Worm (Caenorhabditis elegans) whole organism, L4 larva: ENCODE results near the gene mex-5.

Experiments
- D1046.2 ChIP-seq: fragments of 200-800 bp; sonication (Bioruptor generic); IDR thresholded peaks from 2 replicates; pipeline ENCODE4 v1.3.6; 2022; ENCODE audit warnings: missing genetic modification characterization, missing compliant biosample characterization
- F10B5.3 ChIP-seq: sonication (generic microtip); optimal IDR thresholded peaks from 2 replicates; lab custom pipeline; 2016; ENCODE audit warnings: mild to moderate bottlenecking, missing genetic modification characterization, missing compliant biosample characterization
- F26F4.8 ChIP-seq: fragments of 200-800 bp; sonication (Bioruptor generic); conservative IDR thresholded peaks from 2 replicates; pipeline ENCODE4 v1.3.6; 2022; ENCODE audit warnings: missing genetic modification characterization, missing compliant biosample characterization
- F44E2.7 ChIP-seq: fragments of 200-800 bp; sonication (Bioruptor generic); IDR thresholded peaks from 2 replicates; pipeline ENCODE4 v2.1.2; 2022; ENCODE audit warnings: missing genetic modification characterization, missing compliant biosample characterization
- Y48G9A.11 ChIP-seq: fragments of 200-800 bp; sonication (Bioruptor generic); IDR thresholded peaks from 2 replicates; pipeline ENCODE4 v1.3.6; 2022; ENCODE audit warnings: missing genetic modification reagents, missing genetic modification characterization, missing compliant biosample characterization
- Y5F2A.4 ChIP-seq: fragments of 200-800 bp; sonication (Bioruptor generic); optimal IDR thresholded peaks from 2 replicates; lab custom pipeline; 2018; ENCODE audit warnings: mild to moderate bottlenecking, missing genetic modification characterization, missing compliant biosample characterization
- ama-1 ChIP-seq: fragments of 150-350 bp; optimal IDR thresholded peaks from 2 replicates; lab custom pipeline; 2014; ENCODE audit warnings: inconsistent platforms, mixed read lengths
- ceh-44 ChIP-seq: fragments of 200-800 bp; sonication (Bioruptor generic); IDR thresholded peaks from 2 replicates; pipeline ENCODE4 v1.3.6; 2022; ENCODE audit warnings: missing genetic modification reagents, missing genetic modification characterization, missing compliant biosample characterization
- ceh-62 ChIP-seq: sonication (generic microtip); optimal IDR thresholded peaks from 2 replicates; lab custom pipeline; 2017; ENCODE audit warnings: missing biosample characterization, missing genetic modification characterization
- ces-1 ChIP-seq: fragments of 150-350 bp; sonication (generic microtip); optimal IDR thresholded peaks from 4 replicates; lab custom pipeline; 2014; ENCODE audit warnings: missing biosample characterization, missing genetic modification reagents, missing genetic modification characterization
- ctbp-1 ChIP-seq: fragments of 200-800 bp; sonication (Bioruptor generic); IDR thresholded peaks from 2 replicates; pipeline ENCODE4 v1.3.6; 2022; ENCODE audit warnings: missing genetic modification reagents, missing genetic modification characterization, missing compliant biosample characterization
- daf-8 ChIP-seq: fragments of 200-800 bp; sonication (Bioruptor generic); IDR thresholded peaks from 2 replicates; pipeline ENCODE4 v1.3.6; 2022; ENCODE audit warnings: missing genetic modification characterization, missing compliant biosample characterization
- dmd-6 ChIP-seq: fragments of 200-800 bp; sonication (Bioruptor generic); IDR thresholded peaks from 2 replicates; pipeline ENCODE4 v1.3.6; 2022; ENCODE audit warnings: missing genetic modification reagents, missing genetic modification characterization, missing compliant biosample characterization
- fkh-10 ChIP-seq: fragments of 150-350 bp; optimal IDR thresholded peaks from 2 replicates; lab custom pipeline; 2014; ENCODE audit warnings: missing biosample characterization, missing genetic modification reagents, missing genetic modification characterization
- fos-1 ChIP-seq: fragments of 150-350 bp; optimal IDR thresholded peaks from 2 replicates; lab custom pipeline; 2014; ENCODE audit warnings: missing biosample characterization, missing genetic modification characterization
- gei-8 ChIP-seq: fragments of 200-800 bp; sonication (Bioruptor generic); optimal IDR thresholded peaks from 2 replicates; lab custom pipeline; 2018; ENCODE audit warnings: mild to moderate bottlenecking, missing genetic modification characterization, missing compliant biosample characterization
- hif-1 ChIP-seq, 2 experiments: sonication (generic microtip); optimal IDR thresholded peaks; 2 replicates each; lab custom pipeline; 2016 to 2017; ENCODE audit warnings: missing compliant biosample characterization in 2 of 2, missing genetic modification characterization in 2 of 2, missing genetic modification reagents in 2 of 2, missing genotype in 2 of 2, mild to moderate bottlenecking in 1 of 2
- lin-38 ChIP-seq: fragments of 200-800 bp; sonication (Bioruptor generic); IDR thresholded peaks from 2 replicates; pipeline ENCODE4 v1.3.6; 2022; ENCODE audit warnings: missing genetic modification reagents, missing genetic modification characterization, missing compliant biosample characterization
- lir-3 ChIP-seq: sonication (generic microtip); optimal IDR thresholded peaks from 2 replicates; lab custom pipeline; 2016; ENCODE audit warnings: mild to moderate bottlenecking, missing genetic modification characterization, missing compliant biosample characterization
- madf-5 ChIP-seq, 2 experiments: fragments of 200-800 bp; sonication (Bioruptor generic); IDR thresholded peaks; 2 replicates each; pipeline ENCODE4 v1.3.6; 2022; ENCODE audit warnings: missing compliant biosample characterization in 2 of 2, missing genetic modification characterization in 2 of 2
- mdl-1 ChIP-seq, 2 experiments: fragments of 150-350 bp in 1 of 2; sonication (generic microtip) in 1 of 2; optimal IDR thresholded peaks; 2 replicates each; lab custom pipeline; 2014 to 2017; ENCODE audit warnings: missing biosample characterization in 2 of 2, missing genetic modification characterization in 2 of 2
- mdt-29 ChIP-seq: fragments of 200-800 bp; sonication (Bioruptor generic); IDR thresholded peaks from 2 replicates; pipeline ENCODE4 v1.3.6; 2022; ENCODE audit warnings: missing genetic modification reagents, missing genetic modification characterization, missing compliant biosample characterization
- mxl-2 ChIP-seq: fragments of 200-800 bp; sonication (Bioruptor generic); conservative IDR thresholded peaks from 2 replicates; pipeline ENCODE4 v1.3.6; 2022; ENCODE audit warnings: missing genetic modification reagents, missing genetic modification characterization, missing compliant biosample characterization
- mxl-3 ChIP-seq: fragments of 200-800 bp; sonication (Bioruptor generic); optimal IDR thresholded peaks from 2 replicates; lab custom pipeline; 2018; ENCODE audit warnings: mild to moderate bottlenecking, missing genetic modification characterization, missing compliant biosample characterization
- nhr-11 ChIP-seq: fragments of 150-350 bp; optimal IDR thresholded peaks from 2 replicates; lab custom pipeline; 2014; ENCODE audit warnings: missing biosample characterization, missing genetic modification characterization
- nhr-111 ChIP-seq: fragments of 200-800 bp; sonication (Bioruptor generic); optimal IDR thresholded peaks from 2 replicates; lab custom pipeline; 2018; ENCODE audit warnings: mild to moderate bottlenecking, missing genetic modification characterization, missing compliant biosample characterization
- nhr-237 ChIP-seq: sonication (generic microtip); optimal IDR thresholded peaks from 2 replicates; lab custom pipeline; 2017; ENCODE audit warnings: missing biosample characterization, missing genetic modification characterization
- nhr-25 ChIP-seq: sonication (generic microtip); optimal IDR thresholded peaks from 2 replicates; lab custom pipeline; 2017; ENCODE audit warnings: missing genetic modification characterization, mild to moderate bottlenecking, missing compliant biosample characterization, antibody characterized with exemption, moderate library complexity, borderline replicate concordance; ENCODE audit not compliant: insufficient read depth
- nhr-42 ChIP-seq: fragments of 200-800 bp; sonication (Bioruptor generic); IDR thresholded peaks from 2 replicates; pipeline ENCODE4 v1.3.6; 2022; ENCODE audit warnings: missing genetic modification characterization, missing compliant biosample characterization
- nhr-6 ChIP-seq: fragments of 150-350 bp; optimal IDR thresholded peaks from 2 replicates; lab custom pipeline; 2014; ENCODE audit warnings: missing biosample characterization, missing genetic modification characterization
- nhr-76 ChIP-seq: fragments of 150-350 bp; optimal IDR thresholded peaks from 2 replicates; lab custom pipeline; 2014; ENCODE audit warnings: missing biosample characterization, missing genetic modification characterization
- pha-4 ChIP-seq, 2 experiments: fragments of 150-350 bp in 1 of 2; fragments of 200-800 bp in 1 of 2; sonication (Bioruptor generic) in 1 of 2; IDR thresholded peaks in 1 of 2; optimal IDR thresholded peaks in 1 of 2; 2 replicates each; pipeline versions ENCODE4 v1.3.6 to Lab custom; 2014 to 2022; ENCODE audit warnings: missing genetic modification characterization in 2 of 2, missing genetic modification reagents in 2 of 2, missing biosample characterization in 1 of 2, missing compliant biosample characterization in 1 of 2
- saeg-2 ChIP-seq: fragments of 200-800 bp; sonication (Bioruptor generic); IDR thresholded peaks from 2 replicates; pipeline ENCODE4 v1.3.6; 2022; ENCODE audit warnings: missing genetic modification reagents, missing genetic modification characterization, missing compliant biosample characterization
- snpc-4 ChIP-seq: fragments of 150-350 bp; optimal IDR thresholded peaks from 2 replicates; lab custom pipeline; 2014; ENCODE audit warnings: missing biosample characterization, missing genetic modification characterization
- spr-1 ChIP-seq: sonication (generic microtip); optimal IDR thresholded peaks from 2 replicates; lab custom pipeline; 2016; ENCODE audit warnings: mild to moderate bottlenecking, missing genetic modification characterization, missing compliant biosample characterization
- tra-1 ChIP-seq: fragments of 200-800 bp; sonication (Bioruptor generic); IDR thresholded peaks from 2 replicates; pipeline ENCODE4 v1.3.6; 2022; ENCODE audit warnings: missing genetic modification reagents, missing genetic modification characterization, missing compliant biosample characterization
- zag-1 ChIP-seq: fragments of 150-350 bp; optimal IDR thresholded peaks from 2 replicates; lab custom pipeline; 2014; ENCODE audit warnings: missing biosample characterization, missing genetic modification characterization
- zfp-2 ChIP-seq: sonication (generic microtip); optimal IDR thresholded peaks from 2 replicates; lab custom pipeline; 2016; ENCODE audit warnings: mild to moderate bottlenecking, missing genetic modification characterization, missing compliant biosample characterization
- zfp-3 ChIP-seq: fragments of 200-800 bp; sonication (Bioruptor generic); conservative IDR thresholded peaks from 2 replicates; pipeline ENCODE4 v1.3.6; 2022; ENCODE audit warnings: missing genetic modification reagents, missing genetic modification characterization, missing compliant biosample characterization

Gene mex-5

ce11 chrIV:13348592-13348991 is 4.9 kb upstream of the mex-5 start, which contains the start of gene W02A2.12 (continued):
- no peak for TF ChIP-seq zag-1 (tag; lab: Kevin White, UChicago)
- TF ChIP-seq gei-8 (GFP tag; lab: Kevin White, UChicago), result no peak
- TF ChIP-seq ctbp-1 (GFP tag; lab: Robert Waterston, UW), result no peak
- no peak for TF ChIP-seq F44E2.7 (GFP tag; lab: Robert Waterston, UW)
- no peak for TF ChIP-seq F26F4.8
- TF ChIP-seq zfp-3, result no peak
- no peak for TF ChIP-seq nhr-6 (tag; lab: Kevin White, UChicago)
- no peak for TF ChIP-seq nhr-25 (tag; lab: Kevin White, UChicago)
- TF ChIP-seq ceh-62 (tag; lab: Kevin White, UChicago), result no peak
- TF ChIP-seq fos-1 (tag; lab: Kevin White, UChicago), result no peak
- no peak for TF ChIP-seq madf-5 (GFP tag; IDR thresholded peaks at IDR 0.05; lab: Robert Waterston, UW)
- TF ChIP-seq spr-1 (tag; lab: Kevin White, UChicago), result no peak
- no peak for TF ChIP-seq nhr-237 (tag; lab: Kevin White, UChicago)
- no peak for TF ChIP-seq daf-8 (GFP tag; lab: Robert Waterston, UW)
- TF ChIP-seq mxl-3 (GFP tag; lab: Kevin White, UChicago), result no peak
- no peak for TF ChIP-seq nhr-111

- TF ChIP-seq nhr-11 (tag; lab: Kevin White, UChicago), result no peak
- TF ChIP-seq lir-3 (tag; lab: Kevin White, UChicago), result no peak
- TF ChIP-seq ceh-62 (tag; lab: Kevin White, UChicago), result no peak
- no peak for TF ChIP-seq saeg-2 (GFP tag; lab: Robert Waterston, UW)
- no peak for TF ChIP-seq dmd-6 (GFP tag; lab: Robert Waterston, UW)
- TF ChIP-seq nhr-76, result no peak
- TF ChIP-seq hif-1 (tag; optimal IDR thresholded peaks at IDR 0.05; lab: Kevin White, UChicago), result no peak
- no peak for TF ChIP-seq ces-1 (GFP tag; lab: Kevin White, UChicago)
- TF ChIP-seq mxl-2 (GFP tag; lab: Robert Waterston, UW), result no peak
- no peak for TF ChIP-seq nhr-42
- TF ChIP-seq Y5F2A.4 (GFP tag; lab: Kevin White, UChicago), result no peak
- TF ChIP-seq F44E2.7 (GFP tag; lab: Robert Waterston, UW), result no peak
- no peak for TF ChIP-seq D1046.2 (GFP tag; lab: Robert Waterston, UW)
- TF ChIP-seq daf-8 (GFP tag; lab: Robert Waterston, UW), result no peak
- TF ChIP-seq zfp-2 (tag; lab: Kevin White, UChicago), result no peak
- TF ChIP-seq fkh-10 (GFP tag; lab: Kevin White, UChicago), result no peak
- no peak for TF ChIP-seq mdt-29
- no peak for TF ChIP-seq ama-1 (lab: Kevin White, UChicago)
- no peak for TF ChIP-seq spr-1 (tag; lab: Kevin White, UChicago)
These were observed 521 bp downstream of the mex-5 start for ce11 chrIV:13354044-13354443.

- TF ChIP-seq fkh-10 (GFP tag; lab: Kevin White, UChicago) (no peak), snpc-4 (tag; lab: Kevin White, UChicago) (no peak), lin-38 (no peak), mdl-1 (tag; optimal IDR thresholded peaks at IDR 0.05; lab: Kevin White, UChicago) (no peak), Y48G9A.11 (GFP tag; lab: Robert Waterston, UW) (no peak), ceh-44 (no peak), tra-1 (no peak), pha-4 (GFP tag; IDR thresholded peaks at IDR 0.05; lab: Robert Waterston, UW) (no peak), pha-4 (tag; optimal IDR thresholded peaks at IDR 0.05; lab: Kevin White, UChicago) (no peak), F10B5.3 (tag; lab: Kevin White, UChicago) (no peak)
These were observed 2.5 kb downstream of the mex-5 start for ce11 chrIV:13356005-13356404.
